Worm (Caenorhabditis elegans): ENCODE measurements around the gene fbxb-119.

Gene fbxb-119

DNA sequence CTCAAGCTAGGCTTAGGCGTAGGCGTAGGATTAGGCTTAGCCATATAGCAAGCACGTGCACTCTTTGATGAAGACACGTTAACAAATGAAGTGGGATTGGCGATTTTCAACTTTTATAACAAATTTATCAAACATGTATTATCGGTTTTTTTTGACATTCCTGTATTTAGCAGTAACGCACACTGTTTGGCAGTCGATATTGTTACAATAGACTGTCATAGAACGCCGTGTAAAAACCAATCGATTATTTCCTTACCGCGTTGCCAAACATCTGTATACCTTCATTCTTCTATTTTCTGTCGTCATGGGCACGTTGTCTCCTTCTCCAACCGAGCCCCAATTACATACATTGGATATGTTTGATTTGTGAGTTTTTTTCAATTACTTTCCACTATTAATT is at the start of gene fbxb-119:
TSS of gene fbxb-119 (plus strand) at position 301 of the 400 bp plus-strand sequence.
- TF ChIP-seq T23F11.4 (GFP tag; optimal IDR thresholded peaks at IDR 0.05) (no peak), odd-2 (tag; optimal IDR thresholded peaks at IDR 0.05) (no peak), tbx-7 (tag; optimal IDR thresholded peaks at IDR 0.05) (no peak), dmd-4 (tag; optimal IDR thresholded peaks at IDR 0.05; ENCODE audit: borderline replicate concordance) (no peak)

DNA sequence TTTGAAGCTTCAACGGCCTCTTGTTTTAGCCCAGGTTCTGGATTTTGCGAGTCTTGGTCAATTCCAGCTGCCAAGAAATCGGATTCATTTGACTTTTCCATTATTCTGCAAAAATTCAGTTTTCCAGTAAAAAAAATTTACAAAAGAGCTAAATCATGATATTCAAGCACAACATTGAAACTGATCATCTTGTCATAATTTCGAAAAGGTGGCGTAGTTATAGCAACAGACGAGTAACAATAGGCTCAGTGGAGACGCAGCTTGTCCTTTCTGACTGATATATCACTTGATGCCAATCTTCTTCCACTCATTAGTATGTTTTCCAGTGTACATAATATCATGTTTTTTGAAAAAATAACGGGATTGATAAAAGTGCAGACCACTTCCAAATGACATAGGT is 49.7 kb upstream of the fbxb-119 start, which contains the start of gene fbxa-213:
TSS of gene fbxa-213 (minus strand) at position 101 of the 400 bp plus-strand sequence.
- TF ChIP-seq pax-1 (tag; optimal IDR thresholded peaks at IDR 0.05): no peak
- no peak for TF ChIP-seq ceh-31 (tag; optimal IDR thresholded peaks at IDR 0.05)
- TF ChIP-seq ama-1 (optimal IDR thresholded peaks at IDR 0.05): no peak
- no peak for TF ChIP-seq pqm-1 (tag; optimal IDR thresholded peaks at IDR 0.05)
- TF ChIP-seq tbx-2 (tag; optimal IDR thresholded peaks at IDR 0.05): no peak
- no peak for TF ChIP-seq C08G9.2 (tag; optimal IDR thresholded peaks at IDR 0.05)
- no peak for TF ChIP-seq ceh-6 (GFP tag; optimal IDR thresholded peaks at IDR 0.05)
- TF ChIP-seq ceh-9 (tag; optimal IDR thresholded peaks at IDR 0.05): no peak
- no peak for TF ChIP-seq unc-86 (tag; optimal IDR thresholded peaks at IDR 0.05)
- TF ChIP-seq F13H6.1 (tag; optimal IDR thresholded peaks at IDR 0.05): no peak
- no peak for TF ChIP-seq pros-1 (tag; optimal IDR thresholded peaks at IDR 0.05)
- TF ChIP-seq hlh-13 (GFP tag; optimal IDR thresholded peaks at IDR 0.05): no peak
- no peak for TF ChIP-seq pha-2 (tag; optimal IDR thresholded peaks at IDR 0.05)
- TF ChIP-seq ceh-22 (tag; optimal IDR thresholded peaks at IDR 0.05): no peak
- no peak for TF ChIP-seq dmd-4 (tag; optimal IDR thresholded peaks at IDR 0.05; ENCODE audit: borderline replicate concordance)

DNA sequence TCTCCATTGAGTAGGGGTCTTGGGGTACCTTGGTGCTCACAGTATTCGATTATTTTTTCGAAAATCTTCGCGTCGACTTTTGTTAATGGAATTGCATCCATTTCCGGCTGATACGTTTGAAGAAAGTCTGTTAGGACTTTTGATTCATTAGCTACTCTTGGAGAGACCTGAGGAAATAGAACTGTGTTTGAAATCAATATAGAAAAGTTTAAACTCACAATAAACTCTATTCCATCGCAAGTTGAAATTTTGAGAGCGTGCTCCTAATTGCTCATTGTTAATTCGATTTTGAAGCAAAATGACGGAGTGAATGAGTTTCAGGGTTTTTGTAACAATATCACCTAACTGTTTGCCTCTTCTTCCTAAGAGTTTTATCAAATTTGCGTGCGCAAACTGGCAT is 48.5 kb upstream of the fbxb-119 start, which contains the start of gene skr-6:
TSS of gene skr-6 (minus strand) at position 101 of the 400 bp plus-strand sequence.
- TF ChIP-seq F13H6.1 (tag; optimal IDR thresholded peaks at IDR 0.05): no peak
- TF ChIP-seq ceh-14 (tag; optimal IDR thresholded peaks at IDR 0.05): no peak
- TF ChIP-seq pros-1 (tag; optimal IDR thresholded peaks at IDR 0.05): no peak
- no peak for TF ChIP-seq hlh-8 (tag; optimal IDR thresholded peaks at IDR 0.05)
- no peak for TF ChIP-seq ceh-48 (tag; optimal IDR thresholded peaks at IDR 0.05)
- TF ChIP-seq hlh-13 (GFP tag; optimal IDR thresholded peaks at IDR 0.05): no peak
- no peak for TF ChIP-seq sox-4 (tag; optimal IDR thresholded peaks at IDR 0.05)
- TF ChIP-seq ceh-19 (GFP tag; optimal IDR thresholded peaks at IDR 0.05): no peak
- no peak for TF ChIP-seq dmd-4 (tag; optimal IDR thresholded peaks at IDR 0.05; ENCODE audit: borderline replicate concordance)
- TF ChIP-seq nfya-1 (tag; optimal IDR thresholded peaks at IDR 0.05): no peak
- TF ChIP-seq ceh-45 (GFP tag; IDR thresholded peaks at IDR 0.05): no peak
- no peak for TF ChIP-seq npax-4 (tag; optimal IDR thresholded peaks at IDR 0.05)
- no peak for TF ChIP-seq unc-86 (tag; optimal IDR thresholded peaks at IDR 0.05)

DNA sequence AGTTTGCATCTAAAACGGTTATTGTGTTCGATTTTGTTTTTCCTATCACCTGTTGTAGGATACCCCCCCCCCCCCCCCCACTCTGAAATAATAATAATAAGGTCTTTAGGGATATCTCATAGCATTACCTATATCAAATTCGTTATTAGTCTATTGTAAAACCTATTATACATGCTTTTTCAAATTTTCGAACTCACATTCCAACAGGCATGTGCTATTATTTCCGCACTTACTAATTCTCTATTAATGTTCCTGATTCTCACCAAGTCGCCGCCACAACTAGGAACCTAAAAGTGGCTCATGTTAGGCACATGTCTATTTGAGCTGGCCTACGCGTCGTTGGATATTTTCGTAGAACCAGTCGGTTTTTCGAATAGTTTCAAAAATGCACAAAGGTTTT is 48.0 kb upstream of the fbxb-119 start, which contains the start of gene Y37H2C.4:
TSS of gene Y37H2C.4 (plus strand) at position 301 of the 400 bp plus-strand sequence.
- no peak for TF ChIP-seq ets-4 (tag; optimal IDR thresholded peaks at IDR 0.05)

DNA sequence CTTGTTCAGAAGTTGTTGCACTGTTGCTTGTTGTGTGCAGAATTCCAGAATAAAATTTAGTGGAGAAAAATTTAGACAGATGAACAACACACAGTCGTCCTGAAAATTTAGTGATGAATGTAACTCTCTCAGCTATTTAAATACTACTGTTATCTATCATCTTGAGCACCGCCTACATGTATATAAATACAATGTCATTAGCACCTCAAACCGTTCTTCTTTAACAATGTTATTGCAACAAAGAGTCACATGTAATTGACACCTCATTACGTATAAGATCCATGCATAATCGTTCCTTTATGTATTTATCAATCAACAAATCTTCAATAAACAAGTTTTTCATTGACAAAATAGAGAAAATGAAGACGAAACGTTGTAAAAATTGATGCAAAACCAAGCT is 37.6 kb upstream of the fbxb-119 start, which contains the start of gene Y51A2A.16:
TSS of gene Y51A2A.16 (minus strand) at position 101 of the 400 bp plus-strand sequence.
- no peak for TF ChIP-seq unc-86 (tag; optimal IDR thresholded peaks at IDR 0.05)
- TF ChIP-seq unc-42 (tag; optimal IDR thresholded peaks at IDR 0.05): no peak

DNA sequence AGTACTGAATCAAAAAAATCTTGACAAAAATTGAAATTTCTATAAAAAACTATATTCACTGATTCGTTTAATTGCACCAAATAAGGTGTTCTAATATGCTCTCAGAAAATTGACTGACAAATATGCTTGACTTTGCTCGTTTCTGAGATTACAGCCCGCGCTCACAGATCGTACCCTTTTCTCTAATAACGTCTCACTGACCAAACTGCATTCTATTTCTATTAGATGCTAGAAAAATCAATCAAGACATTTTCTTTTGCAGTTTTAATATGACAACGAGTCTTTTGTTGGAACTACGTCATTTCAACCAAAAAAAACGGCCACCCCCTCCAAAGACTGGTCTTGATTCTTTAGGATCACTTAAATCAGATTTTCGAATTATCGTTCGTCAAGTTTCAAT is 35.8 kb upstream of the fbxb-119 start, which contains the start of gene clec-247:
TSS of gene clec-247 (plus strand) at position 301 of the 400 bp plus-strand sequence.
- TF ChIP-seq fkh-6 (tag; optimal IDR thresholded peaks at IDR 0.05) (no peak), fax-1 (tag; optimal IDR thresholded peaks at IDR 0.05) (no peak), ceh-19 (GFP tag; optimal IDR thresholded peaks at IDR 0.05) (no peak), ceh-6 (GFP tag; optimal IDR thresholded peaks at IDR 0.05) (no peak), ceh-34 (tag; optimal IDR thresholded peaks at IDR 0.05) (no peak), F13H6.1 (tag; optimal IDR thresholded peaks at IDR 0.05) (no peak), dve-1 (tag; optimal IDR thresholded peaks at IDR 0.05) (no peak), pag-3 (tag; optimal IDR thresholded peaks at IDR 0.05; ENCODE audit: borderline replicate concordance) (no peak), pqm-1 (tag; optimal IDR thresholded peaks at IDR 0.05) (no peak), rnt-1 (tag; optimal IDR thresholded peaks at IDR 0.05) (no peak), hlh-30 (tag; optimal IDR thresholded peaks at IDR 0.05; ENCODE audit: insufficient read depth) (no peak), che-1 (tag; optimal IDR thresholded peaks at IDR 0.05) (no peak)

All from whole organism, late embryonic.